Fruit fly (Drosophila melanogaster) whole organism, embryonic: Measurements from ENCODE around the gene Acf.

ENCODE experiments used
- ATbp ChIP-seq: fragments of 200-800 bp; sonication (Bioruptor generic); optimal IDR thresholded peaks from 2 replicates; lab custom pipeline; 2017; ENCODE audit warnings: missing biosample characterization, mild to moderate bottlenecking, missing genetic modification characterization, missing genetic modification reagents
- CG12219 ChIP-seq: fragments of 200-800 bp; sonication (Bioruptor generic); optimal IDR thresholded peaks from 3 replicates; lab custom pipeline; 2018; ENCODE audit warnings: missing biosample characterization, mild to moderate bottlenecking, missing genetic modification characterization
- CG1233 ChIP-seq: fragments of 200-800 bp; sonication (Bioruptor generic); optimal IDR thresholded peaks from 4 replicates; lab custom pipeline; 2018; ENCODE audit warnings: missing biosample characterization, mild to moderate bottlenecking, missing genetic modification characterization
- CG13624 ChIP-seq: fragments of 200-800 bp; sonication (Bioruptor generic); optimal IDR thresholded peaks from 2 replicates; lab custom pipeline; 2016; ENCODE audit warnings: missing biosample characterization, missing genetic modification characterization
- CG14014 ChIP-seq: fragments of 200-800 bp; sonication (Bioruptor generic); IDR thresholded peaks from 2 replicates; pipeline ENCODE4 v1.3.6; 2022; ENCODE audit warnings: missing biosample characterization, missing genetic modification characterization
- CG14050 ChIP-seq: fragments of 200-800 bp; sonication (Bioruptor generic); IDR thresholded peaks from 3 replicates; pipeline ENCODE4 v1.3.6; 2022; ENCODE audit warnings: missing biosample characterization, missing genetic modification characterization
- CG14441 ChIP-seq: fragments of 200-800 bp; sonication (Bioruptor generic); IDR thresholded peaks from 2 replicates; pipeline ENCODE4 v1.3.6; 2022; ENCODE audit warnings: missing biosample characterization, missing genetic modification characterization
- CG14667 ChIP-seq: fragments of 200-800 bp; sonication (Bioruptor generic); IDR thresholded peaks from 2 replicates; pipeline ENCODE4 v1.3.6; 2022; ENCODE audit warnings: missing biosample characterization, missing genetic modification characterization
- CG15073 ChIP-seq: fragments of 200-800 bp; sonication (Bioruptor generic); optimal IDR thresholded peaks from 2 replicates; lab custom pipeline; 2016; ENCODE audit warnings: missing biosample characterization, missing genetic modification characterization
- CG16813 ChIP-seq: fragments of 200-800 bp; sonication (Bioruptor generic); IDR thresholded peaks from 3 replicates; pipeline ENCODE4 v1.3.6; 2022; ENCODE audit warnings: missing biosample characterization, missing genetic modification characterization; ENCODE audit not compliant: partially characterized antibody
- CG18262 ChIP-seq: fragments of 200-800 bp; optimal IDR thresholded peaks from 3 replicates; lab custom pipeline; 2019; ENCODE audit warnings: missing biosample characterization, mild to moderate bottlenecking, missing genetic modification characterization, moderate library complexity
- CG18619 ChIP-seq: fragments of 200-800 bp; sonication (Bioruptor generic); optimal IDR thresholded peaks from 3 replicates; lab custom pipeline; 2017; ENCODE audit warnings: missing biosample characterization, mild to moderate bottlenecking, missing genetic modification characterization
- CG2678 ChIP-seq: fragments of 200-800 bp; sonication (Bioruptor generic); optimal IDR thresholded peaks from 3 replicates; lab custom pipeline; 2019; ENCODE audit warnings: missing biosample characterization, mild to moderate bottlenecking, missing genetic modification characterization, moderate library complexity
- CG2875 ChIP-seq: fragments of 200-800 bp; sonication (Bioruptor generic); optimal IDR thresholded peaks from 2 replicates; lab custom pipeline; 2017; ENCODE audit warnings: missing biosample characterization, mild to moderate bottlenecking, missing genetic modification characterization, missing genetic modification reagents
- CG31388 ChIP-seq: fragments of 200-800 bp; sonication (Bioruptor generic); optimal IDR thresholded peaks from 2 replicates; lab custom pipeline; 2016; ENCODE audit warnings: missing biosample characterization, missing genetic modification characterization
- CG32532 ChIP-seq: fragments of 200-800 bp; sonication (Bioruptor generic); IDR thresholded peaks from 2 replicates; pipeline ENCODE4 v1.3.6; 2022; ENCODE audit warnings: missing biosample characterization, missing genetic modification characterization
- CG34422 ChIP-seq: fragments of 200-800 bp; sonication (Bioruptor generic); IDR thresholded peaks from 3 replicates; pipeline ENCODE4 v1.3.6; 2022; ENCODE audit warnings: missing biosample characterization, missing genetic modification characterization
- CG4820 ChIP-seq: fragments of 200-800 bp; sonication (Bioruptor generic); optimal IDR thresholded peaks from 3 replicates; lab custom pipeline; 2016; ENCODE audit warnings: missing biosample characterization, missing genetic modification characterization
- CG7372 ChIP-seq: fragments of 200-800 bp; sonication (Bioruptor generic); IDR thresholded peaks from 2 replicates; pipeline ENCODE4 v1.3.6; 2022; ENCODE audit warnings: missing biosample characterization, missing genetic modification characterization
- CG7963 ChIP-seq: fragments of 200-800 bp; sonication (Bioruptor generic); IDR thresholded peaks from 3 replicates; pipeline ENCODE4 v1.3.6; 2022; ENCODE audit warnings: missing biosample characterization, missing genetic modification characterization; ENCODE audit not compliant: partially characterized antibody
- Chrac-16 ChIP-seq: fragments of 200-800 bp; sonication (Bioruptor generic); optimal IDR thresholded peaks from 3 replicates; lab custom pipeline; 2016; ENCODE audit warnings: missing biosample characterization, missing genetic modification characterization
- Doc2 ChIP-seq: fragments of 200-800 bp; sonication (Bioruptor generic); IDR thresholded peaks from 2 replicates; pipeline ENCODE4 v1.3.6; 2022; ENCODE audit warnings: missing biosample characterization, missing genetic modification characterization
- E2f1 ChIP-seq: fragments of 200-800 bp; sonication (Bioruptor generic); IDR thresholded peaks from 2 replicates; pipeline ENCODE4 v1.3.6; 2022; ENCODE audit warnings: missing biosample characterization, missing genetic modification characterization
- HLH54F ChIP-seq: fragments of 200-800 bp; sonication (Bioruptor generic); optimal IDR thresholded peaks from 3 replicates; lab custom pipeline; 2016; ENCODE audit warnings: missing biosample characterization, missing genetic modification characterization
- Hr39 ChIP-seq: fragments of >200 bp; optimal IDR thresholded peaks from 2 replicates; lab custom pipeline; 2017
- MESR4 ChIP-seq: fragments of 200-800 bp; sonication (Bioruptor generic); optimal IDR thresholded peaks from 2 replicates; lab custom pipeline; 2018; ENCODE audit warnings: missing biosample characterization, mild to moderate bottlenecking, missing genetic modification characterization, moderate library complexity
- al ChIP-seq: fragments of 200-800 bp; sonication (Bioruptor generic); IDR thresholded peaks from 2 replicates; pipeline ENCODE4 v1.3.6; 2022; ENCODE audit warnings: missing biosample characterization, missing genetic modification characterization
- ap ChIP-seq: fragments of 200-800 bp; sonication (Bioruptor generic); IDR thresholded peaks from 2 replicates; pipeline ENCODE4 v1.3.6; 2022; ENCODE audit warnings: missing biosample characterization, missing genetic modification characterization
- bcd ChIP-seq: fragments of 200-800 bp; sonication (Bioruptor generic); optimal IDR thresholded peaks from 2 replicates; lab custom pipeline; 2017; ENCODE audit warnings: missing biosample characterization, mild to moderate bottlenecking, missing genetic modification characterization
- bsh ChIP-seq, 2 experiments: fragments of 200-800 bp; sonication (Bioruptor generic); optimal IDR thresholded peaks; 2 replicates each; lab custom pipeline; 2017 to 2018; ENCODE audit warnings: mild to moderate bottlenecking in 2 of 2, missing biosample characterization in 2 of 2, missing genetic modification characterization in 2 of 2, moderate library complexity in 1 of 2
- chinmo ChIP-seq: fragments of 200-800 bp; sonication (Bioruptor generic); IDR thresholded peaks from 4 replicates; pipeline ENCODE4 v1.3.6; 2022; ENCODE audit warnings: missing biosample characterization, missing genetic modification characterization; ENCODE audit not compliant: partially characterized antibody
- ci ChIP-seq: fragments of 200-800 bp; sonication (Bioruptor generic); IDR thresholded peaks from 3 replicates; pipeline ENCODE4 v1.3.6; 2022; ENCODE audit warnings: missing biosample characterization, missing genetic modification characterization
- danr ChIP-seq: fragments of 200-800 bp; sonication (Bioruptor generic); IDR thresholded peaks from 2 replicates; pipeline ENCODE4 v1.3.6; 2022; ENCODE audit warnings: missing biosample characterization, missing genetic modification characterization
- dati ChIP-seq: fragments of 200-800 bp; sonication (Bioruptor generic); IDR thresholded peaks from 2 replicates; pipeline ENCODE4 v1.3.6; 2022; ENCODE audit warnings: missing biosample characterization, missing genetic modification characterization
- fd102C ChIP-seq: fragments of 200-800 bp; sonication (Bioruptor generic); optimal IDR thresholded peaks from 2 replicates; lab custom pipeline; 2018; ENCODE audit warnings: missing biosample characterization, mild to moderate bottlenecking, missing genetic modification characterization, moderate library complexity
- gcm2 ChIP-seq: fragments of 200-800 bp; sonication (Bioruptor generic); optimal IDR thresholded peaks from 2 replicates; lab custom pipeline; 2016; ENCODE audit warnings: missing biosample characterization, missing genetic modification characterization
- gem ChIP-seq: fragments of 200-800 bp; sonication (Bioruptor generic); optimal IDR thresholded peaks from 2 replicates; lab custom pipeline; 2019; ENCODE audit warnings: missing biosample characterization, mild to moderate bottlenecking, missing genetic modification characterization, moderate library complexity
- gt ChIP-seq: fragments of 200-800 bp; sonication (Bioruptor generic); IDR thresholded peaks from 2 replicates; pipeline ENCODE4 v1.3.6; 2022; ENCODE audit warnings: missing biosample characterization, missing genetic modification characterization
- insv ChIP-seq, 2 experiments: fragments of 200-800 bp; sonication (Bioruptor generic); optimal IDR thresholded peaks; 3 replicates each; lab custom pipeline; 2016 to 2018; ENCODE audit warnings: missing biosample characterization in 2 of 2, missing genetic modification characterization in 2 of 2
- kah ChIP-seq: fragments of 200-800 bp; sonication (Bioruptor generic); optimal IDR thresholded peaks from 2 replicates; lab custom pipeline; 2018; ENCODE audit warnings: missing biosample characterization, mild to moderate bottlenecking, missing genetic modification characterization
- lmd ChIP-seq: fragments of 200-800 bp; sonication (Bioruptor generic); IDR thresholded peaks from 2 replicates; pipeline ENCODE4 v1.3.6; 2022; ENCODE audit warnings: missing biosample characterization, missing genetic modification characterization
- nerfin-1 ChIP-seq: fragments of 200-800 bp; sonication (Bioruptor generic); optimal IDR thresholded peaks from 3 replicates; lab custom pipeline; 2019; ENCODE audit warnings: missing biosample characterization, mild to moderate bottlenecking, missing genetic modification characterization, moderate library complexity
- odd ChIP-seq: fragments of 200-800 bp; sonication (Bioruptor generic); optimal IDR thresholded peaks from 2 replicates; lab custom pipeline; 2017; ENCODE audit warnings: missing biosample characterization, mild to moderate bottlenecking, missing genetic modification characterization
- peb ChIP-seq: fragments of 200-800 bp; sonication (Bioruptor generic); IDR thresholded peaks from 2 replicates; pipeline ENCODE4 v1.3.6; 2022; ENCODE audit warnings: missing biosample characterization, missing genetic modification characterization
- run ChIP-seq: fragments of 200-800 bp; sonication (Bioruptor generic); optimal IDR thresholded peaks from 3 replicates; lab custom pipeline; 2018; ENCODE audit warnings: missing biosample characterization, mild to moderate bottlenecking, missing genetic modification characterization
- usp ChIP-seq: fragments of >200 bp; optimal IDR thresholded peaks from 2 replicates; lab custom pipeline; 2017; ENCODE audit warnings: missing biosample characterization, missing genetic modification characterization
- z ChIP-seq: fragments of 200-800 bp; sonication (Bioruptor generic); IDR thresholded peaks from 3 replicates; pipeline ENCODE4 v1.3.6; 2022; ENCODE audit warnings: missing biosample characterization, missing genetic modification characterization
- zen ChIP-seq: fragments of 200-800 bp; sonication (Bioruptor generic); optimal IDR thresholded peaks from 3 replicates; lab custom pipeline; 2018; ENCODE audit warnings: missing biosample characterization, mild to moderate bottlenecking, missing genetic modification characterization, moderate library complexity
- zfh1 ChIP-seq: fragments of 200-800 bp; sonication (Bioruptor generic); IDR thresholded peaks from 3 replicates; pipeline ENCODE4 v1.3.6; 2022; ENCODE audit warnings: missing biosample characterization, missing genetic modification characterization
- zfh2 ChIP-seq: fragments of 200-800 bp; sonication (Bioruptor generic); optimal IDR thresholded peaks from 2 replicates; lab custom pipeline; 2016; ENCODE audit warnings: missing biosample characterization, missing genetic modification characterization

Gene Acf

DNA sequence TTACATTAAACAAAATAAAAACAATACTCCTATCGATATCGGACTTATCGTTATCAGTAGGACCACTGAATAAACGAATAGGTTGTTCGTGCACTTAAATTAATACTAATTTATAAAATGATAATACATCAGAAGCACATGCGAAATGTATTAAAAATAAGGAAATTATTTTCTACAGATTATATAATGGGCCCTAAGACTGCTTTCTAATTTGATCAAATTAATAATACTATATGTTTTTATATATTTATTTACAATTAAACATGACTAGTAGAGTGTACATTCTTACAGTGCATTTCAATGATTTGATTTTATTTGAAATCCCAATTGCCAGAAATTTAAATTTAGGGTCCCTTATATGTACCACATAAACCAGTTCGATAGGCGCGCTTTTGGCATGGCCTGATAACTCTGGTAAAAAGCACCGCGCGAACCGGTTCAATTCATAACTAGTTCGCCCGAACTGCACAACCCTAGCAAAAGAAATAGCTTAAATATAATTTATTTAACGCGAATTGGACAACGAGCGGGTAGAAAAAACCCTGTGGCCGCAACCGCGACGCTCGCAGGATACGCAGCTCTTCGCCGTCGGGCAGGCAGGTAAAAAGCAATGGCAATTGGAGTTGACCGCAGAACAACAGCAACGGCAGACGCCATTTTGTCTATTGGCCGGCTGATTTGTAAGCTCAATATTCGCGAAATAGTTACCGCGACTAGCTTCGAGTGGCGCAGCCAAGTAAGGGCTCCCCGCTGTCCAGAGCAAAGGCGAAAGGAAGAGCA is 17.0 kb upstream of the Acf start, which contains the start of the genes CG2126 and faf (continued):
- TF ChIP-seq CG4820 (peak; percentile 61), zfh1 (GFP tag; lab: Robert Waterston, UW) (peak; percentile 72; the same call in 2 of the 3 replicates), Chrac-16 (GFP tag; lab: Kevin White, UChicago) (peak; percentile 74), bsh (GFP tag; optimal IDR thresholded peaks at IDR 0.05; lab: Kevin White, UChicago) (peak; percentile 15 to 79), ci (peak; percentile 84), CG14667 (GFP tag; lab: Robert Waterston, UW) (0 out of 2 replicates have a peak, but pooled peaks have one; percentile 43), fd102C (GFP tag; lab: Kevin White, UChicago) (no peak), dati (GFP tag; lab: Robert Waterston, UW) (no peak), CG14050 (GFP tag; lab: Robert Waterston, UW) (peak; percentile 56; the same call in 2 of the 3 replicates), bcd (GFP tag; lab: Kevin White, UChicago) (peak; percentile 77), CG18262 (tag; lab: Kevin White, UChicago) (peak; percentile 87), kah (GFP tag; lab: Kevin White, UChicago) (peak; percentile 24), CG1233 (GFP tag; lab: Kevin White, UChicago) (peak; percentile 71), nerfin-1 (tag; lab: Kevin White, UChicago) (peak; percentile 45), Hr39 (lab: Kevin White, UChicago) (no peak), danr (GFP tag; lab: Robert Waterston, UW) (peak; percentile 61; the same call in 1 of the 2 replicates), al (GFP tag; lab: Robert Waterston, UW) (peak; percentile 70), CG13624 (GFP tag; lab: Kevin White, UChicago) (peak; percentile 37), CG18619 (peak; percentile 59), MESR4 (GFP tag; lab: Kevin White, UChicago) (peak; percentile 24), CG2678 (tag; lab: Kevin White, UChicago) (peak; percentile 88), gt (GFP tag; lab: Robert Waterston, UW) (peak; percentile 31; the same call in 1 of the 2 replicates), HLH54F (GFP tag; lab: Kevin White, UChicago) (peak; percentile 64), ATbp (GFP tag; lab: Kevin White, UChicago) (no peak), peb (GFP tag; lab: Robert Waterston, UW) (no peak), gem (tag; lab: Kevin White, UChicago) (peak; percentile 91), run (tag; lab: Kevin White, UChicago) (no peak), CG12219 (GFP tag; lab: Kevin White, UChicago) (peak; percentile 33), chinmo (GFP tag; lab: Robert Waterston, UW) (no peak), CG34422 (GFP tag; lab: Robert Waterston, UW) (peak; percentile 80; the same call in 2 of the 3 replicates), CG16813 (GFP tag; lab: Robert Waterston, UW) (peak; percentile 46; the same call in 1 of the 3 replicates), CG7963 (GFP tag; lab: Robert Waterston, UW) (no peak), usp (GFP tag; lab: Kevin White, UChicago) (no peak), ap (GFP tag; lab: Robert Waterston, UW) (no peak), zfh2 (GFP tag; lab: Kevin White, UChicago) (peak; percentile 53), lmd (GFP tag; lab: Robert Waterston, UW) (peak; percentile 80), insv (GFP tag; optimal IDR thresholded peaks at IDR 0.05; lab: Kevin White, UChicago) (peak in 1 of 2 experiments; percentile 42), CG7372 (GFP tag; lab: Robert Waterston, UW) (peak; percentile 57; the same call in 1 of the 2 replicates), gcm2 (GFP tag; lab: Kevin White, UChicago) (no peak), E2f1 (GFP tag; lab: Robert Waterston, UW) (peak; percentile 66), odd (GFP tag; lab: Kevin White, UChicago) (peak; percentile 35), CG32532 (peak; percentile 82), CG14441 (GFP tag; lab: Robert Waterston, UW) (peak; percentile 76), Doc2 (GFP tag; lab: Robert Waterston, UW) (no peak), CG31388 (peak; percentile 48), CG15073 (peak; percentile 18), zen (tag; lab: Kevin White, UChicago) (peak; percentile 64), CG2875 (GFP tag; lab: Kevin White, UChicago) (peak; percentile 16), CG14014 (GFP tag; lab: Robert Waterston, UW) (peak; percentile 82), z (no peak)
